Fruit fly (Drosophila melanogaster): ENCODE results near the gene MFS3.

MFS3 gene

DNA sequence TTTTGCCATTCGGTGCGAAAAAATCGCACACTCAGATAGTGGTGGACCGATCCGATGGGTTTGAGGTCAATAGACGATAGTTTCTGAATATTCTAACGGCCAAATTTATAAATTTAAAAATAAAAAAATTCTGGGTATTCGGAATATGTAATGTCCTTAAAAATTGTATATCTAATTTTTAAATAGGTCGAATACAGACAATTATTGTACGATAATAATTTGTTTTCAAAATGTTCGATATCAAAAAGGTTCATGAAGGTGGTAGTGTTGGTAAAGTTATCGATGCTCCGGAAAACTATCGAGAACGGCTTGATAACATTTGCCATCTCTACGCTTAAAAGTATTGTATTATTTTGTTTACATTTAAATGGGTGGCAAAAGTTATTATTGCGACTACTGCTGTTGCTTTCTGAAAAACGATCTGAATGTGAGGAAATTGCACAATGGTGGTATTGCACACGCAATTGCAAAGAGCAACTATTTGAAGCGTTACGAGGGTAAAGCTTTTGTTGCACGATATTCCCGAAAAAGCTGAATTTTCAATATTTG lies 26.9 kb downstream of the MFS3 start, which contains the start of the genes CG31922 and Plap (continued):
- TF ChIP-seq knrl (GFP tag; IDR thresholded peaks at IDR 0.05; ENCODE audit: partially characterized antibody): peak; percentile 95
- TF ChIP-seq ac (GFP tag; optimal IDR thresholded peaks at IDR 0.05): no peak
- TF ChIP-seq bcd (GFP tag; optimal IDR thresholded peaks at IDR 0.05): peak; percentile 63
- no peak for TF ChIP-seq dmrt99B (tag; optimal IDR thresholded peaks at IDR 0.05)
- TF ChIP-seq Bgb (GFP tag; IDR thresholded peaks at IDR 0.05; ENCODE audit: partially characterized antibody): peak; percentile 81
- 0 out of 2 replicates have a peak, but pooled peaks have one; percentile 37 for TF ChIP-seq CG6689 (GFP tag; IDR thresholded peaks at IDR 0.05)
- TF ChIP-seq CG11560 (tag; IDR thresholded peaks at IDR 0.05): 0 out of 3 replicates have a peak, but pooled peaks have one; percentile 55
- TF ChIP-seq usp (GFP tag; optimal IDR thresholded peaks at IDR 0.05): no peak
- TF ChIP-seq Rfx (GFP tag; IDR thresholded peaks at IDR 0.05): peak; percentile 82
- peak; percentile 84 for TF ChIP-seq rib (GFP tag; IDR thresholded peaks at IDR 0.05)
- TF ChIP-seq Fer2 (tag; optimal IDR thresholded peaks at IDR 0.05): peak; percentile 66
- peak; percentile 95 for TF ChIP-seq CG13287 (GFP tag; IDR thresholded peaks at IDR 0.05; ENCODE audit: partially characterized antibody)
- no peak; the same call in 2 of the 3 replicates for TF ChIP-seq B-H1 (GFP tag; IDR thresholded peaks at IDR 0.05)
- peak; percentile 61; the same call in 1 of the 3 replicates for TF ChIP-seq tgo (GFP tag; IDR thresholded peaks at IDR 0.05)
- peak; percentile 18 for TF ChIP-seq MESR4 (GFP tag; optimal IDR thresholded peaks at IDR 0.05)
- TF ChIP-seq kah (GFP tag; optimal IDR thresholded peaks at IDR 0.05): no peak
- no peak for TF ChIP-seq bowl (GFP tag; IDR thresholded peaks at IDR 0.05)
- peak; percentile 59 for TF ChIP-seq E2f2 (GFP tag; IDR thresholded peaks at IDR 0.05)
- TF ChIP-seq BtbVII (GFP tag; optimal IDR thresholded peaks at IDR 0.05): no peak
- TF ChIP-seq CG31365 (tag; optimal IDR thresholded peaks at IDR 0.05): no peak
- peak; percentile 43; the same call in 1 of the 2 replicates for TF ChIP-seq lmd (GFP tag; IDR thresholded peaks at IDR 0.05)
- TF ChIP-seq tio (GFP tag; optimal IDR thresholded peaks at IDR 0.05): no peak
- TF ChIP-seq CG2120 (GFP tag; optimal IDR thresholded peaks at IDR 0.05): peak; percentile 87
- peak; percentile 90 for TF ChIP-seq sna (GFP tag; IDR thresholded peaks at IDR 0.05; ENCODE audit: partially characterized antibody)
- TF ChIP-seq sr (GFP tag; IDR thresholded peaks at IDR 0.05): no peak
- peak; percentile 64; the same call in 2 of the 4 replicates for TF ChIP-seq Gug (GFP tag; IDR thresholded peaks at IDR 0.05)
- no peak for TF ChIP-seq CG8359 (GFP tag; optimal IDR thresholded peaks at IDR 0.05; ENCODE audit: borderline replicate concordance)
- peak; percentile 80 for TF ChIP-seq CG13775 (GFP tag; optimal IDR thresholded peaks at IDR 0.05)
- TF ChIP-seq shn (GFP tag; optimal IDR thresholded peaks at IDR 0.05): peak; percentile 59
- TF ChIP-seq gcm2 (GFP tag; optimal IDR thresholded peaks at IDR 0.05): no peak
- TF ChIP-seq CG14441 (GFP tag; IDR thresholded peaks at IDR 0.05): peak; percentile 50; the same call in 1 of the 2 replicates
- no peak for TF ChIP-seq abd-A (tag; optimal IDR thresholded peaks at IDR 0.05)
- no peak for TF ChIP-seq CG30431 (GFP tag; optimal IDR thresholded peaks at IDR 0.05)
- no peak for TF ChIP-seq B-H2 (GFP tag; optimal IDR thresholded peaks at IDR 0.05)
- TF ChIP-seq Dfd (GFP tag; optimal IDR thresholded peaks at IDR 0.05): no peak
- TF ChIP-seq ham (GFP tag; IDR thresholded peaks at IDR 0.05): no peak
- no peak for TF ChIP-seq CG7745 (tag; optimal IDR thresholded peaks at IDR 0.05)
- TF ChIP-seq stwl (tag; optimal IDR thresholded peaks at IDR 0.05): peak; percentile 74
- no peak for TF ChIP-seq CG2678 (tag; optimal IDR thresholded peaks at IDR 0.05)
- TF ChIP-seq trh (GFP tag; optimal IDR thresholded peaks at IDR 0.05): no peak
- no peak for TF ChIP-seq CG6254 (GFP tag; optimal IDR thresholded peaks at IDR 0.05)
- peak in 1 of 2 experiments; percentile 48 for TF ChIP-seq bsh (GFP tag; optimal IDR thresholded peaks at IDR 0.05)
- TF ChIP-seq CG14667 (GFP tag; IDR thresholded peaks at IDR 0.05): no peak
- peak; percentile 14 for TF ChIP-seq CG17186 (GFP tag; optimal IDR thresholded peaks at IDR 0.05)
- TF ChIP-seq CG11456 (GFP tag; IDR thresholded peaks at IDR 0.05): 0 out of 3 replicates have a peak, but pooled peaks have one; percentile 57
- peak; percentile 36; the same call in 1 of the 2 replicates for TF ChIP-seq CG32767 (GFP tag; IDR thresholded peaks at IDR 0.05)
- peak; percentile 59 for TF ChIP-seq Abd-B (GFP tag; optimal IDR thresholded peaks at IDR 0.05)
- peak; percentile 78 for TF ChIP-seq CG3847 (GFP tag; IDR thresholded peaks at IDR 0.05)
- TF ChIP-seq bab2 (GFP tag; optimal IDR thresholded peaks at IDR 0.05): peak; percentile 64
- peak; percentile 53 for TF ChIP-seq CG12299 (tag; optimal IDR thresholded peaks at IDR 0.05)
